Worm (Caenorhabditis elegans) whole organism, L1 larva: ENCODE data around the gene M110.8.

ENCODE experiments used
- Y116A8C.19 ChIP-seq: sonication (generic microtip); optimal IDR thresholded peaks from 2 replicates; lab custom pipeline; 2016; ENCODE audit warnings: missing compliant biosample characterization, missing genetic modification characterization, borderline replicate concordance
- aha-1 ChIP-seq: fragments of 150-350 bp; optimal IDR thresholded peaks from 2 replicates; lab custom pipeline; 2014; ENCODE audit warnings: missing biosample characterization, missing genetic modification characterization
- alr-1 ChIP-seq: fragments of 200-800 bp; sonication (Bioruptor generic); optimal IDR thresholded peaks from 2 replicates; lab custom pipeline; 2018; ENCODE audit warnings: borderline replicate concordance, mild to moderate bottlenecking, missing genetic modification characterization, missing compliant biosample characterization
- aly-2 ChIP-seq: fragments of 150-350 bp; optimal IDR thresholded peaks from 2 replicates; lab custom pipeline; 2014; ENCODE audit warnings: missing biosample characterization, missing genetic modification characterization
- ama-1 ChIP-seq: fragments of 150-350 bp; optimal IDR thresholded peaks from 2 replicates; lab custom pipeline; 2014
- blmp-1 ChIP-seq: fragments of 150-350 bp; optimal IDR thresholded peaks from 2 replicates; lab custom pipeline; 2014; ENCODE audit warnings: missing biosample characterization, missing genetic modification characterization
- ceh-82 ChIP-seq, 3 experiments: fragments of 150-350 bp in 1 of 3; sonication (generic microtip) in 2 of 3; optimal IDR thresholded peaks; 2 replicates each; lab custom pipeline; 2014 to 2017; ENCODE audit warnings: missing biosample characterization in 3 of 3, missing genetic modification characterization in 3 of 3
- ces-1 ChIP-seq: fragments of 150-350 bp; optimal IDR thresholded peaks from 2 replicates; lab custom pipeline; 2014; ENCODE audit warnings: missing biosample characterization, missing genetic modification reagents, missing genetic modification characterization
- dpl-1 ChIP-seq, 3 experiments: fragments of 150-350 bp in 2 of 3; sonication (generic microtip) in 1 of 3; optimal IDR thresholded peaks; 2 replicates each; lab custom pipeline; 2014 to 2017; ENCODE audit warnings: missing biosample characterization in 3 of 3, missing genetic modification characterization in 3 of 3, missing genetic modification reagents in 3 of 3
- efl-1 ChIP-seq, 4 experiments: fragments of 150-350 bp; optimal IDR thresholded peaks in 3 of 4; peaks in 1 of 4; 1 replicate in 1 of 4; 2 replicates in 3 of 4; lab custom pipeline; 2014; ENCODE audit warnings: missing biosample characterization in 2 of 4, missing genetic modification characterization in 2 of 4, missing genetic modification reagents in 2 of 4
- efl-3 ChIP-seq: fragments of 200-800 bp; sonication (Bioruptor generic); optimal IDR thresholded peaks from 2 replicates; lab custom pipeline; 2018; ENCODE audit warnings: mild to moderate bottlenecking, missing genetic modification characterization, missing compliant biosample characterization
- elt-2 ChIP-seq: sonication (generic microtip); optimal IDR thresholded peaks from 2 replicates; lab custom pipeline; 2016; ENCODE audit warnings: missing genetic modification characterization, mild to moderate bottlenecking, inconsistent platforms, missing compliant biosample characterization, missing genetic modification reagents
- grh-1 ChIP-seq: fragments of 200-800 bp; sonication (Bioruptor generic); IDR thresholded peaks from 2 replicates; pipeline ENCODE4 v1.3.6; 2022; ENCODE audit warnings: missing genetic modification reagents, missing genetic modification characterization, missing compliant biosample characterization
- isw-1 ChIP-seq: fragments of 200-800 bp; sonication (Bioruptor generic); IDR thresholded peaks from 2 replicates; pipeline ENCODE4 v1.3.6; 2022; ENCODE audit warnings: missing genetic modification characterization, missing compliant biosample characterization
- jun-1 ChIP-seq: fragments of 150-350 bp; optimal IDR thresholded peaks from 2 replicates; lab custom pipeline; 2014; ENCODE audit warnings: missing biosample characterization, missing genetic modification reagents, missing genetic modification characterization
- lin-14 ChIP-seq: fragments of 200-800 bp; sonication (Bioruptor generic); optimal IDR thresholded peaks from 2 replicates; lab custom pipeline; 2018; ENCODE audit warnings: mild to moderate bottlenecking, missing genetic modification characterization, moderate library complexity, missing compliant biosample characterization
- lin-15B ChIP-seq: fragments of 150-350 bp; sonication (generic microtip); optimal IDR thresholded peaks from 3 replicates; lab custom pipeline; 2014; ENCODE audit warnings: missing biosample characterization, missing genetic modification characterization
- lin-35 ChIP-seq, 2 experiments: fragments of 150-350 bp; optimal IDR thresholded peaks; 2 replicates each; lab custom pipeline; 2014; ENCODE audit warnings: missing biosample characterization in 2 of 2, missing genetic modification characterization in 2 of 2, missing genetic modification reagents in 2 of 2
- lsy-2 ChIP-seq, 2 experiments: fragments of 150-350 bp; optimal IDR thresholded peaks; 2 replicates each; lab custom pipeline; 2014; ENCODE audit warnings: missing biosample characterization in 2 of 2, missing genetic modification characterization in 2 of 2
- mab-9 ChIP-seq: fragments of 200-800 bp; sonication (Bioruptor generic); IDR thresholded peaks from 2 replicates; pipeline ENCODE4 v1.3.6; 2022; ENCODE audit warnings: missing genetic modification reagents, missing genetic modification characterization, missing compliant biosample characterization
- mdl-1 ChIP-seq, 2 experiments: fragments of 150-350 bp; optimal IDR thresholded peaks; 2 replicates each; lab custom pipeline; 2014 to 2017; ENCODE audit warnings: missing biosample characterization in 2 of 2, missing genetic modification characterization in 2 of 2, inconsistent platforms in 1 of 2
- mef-2 ChIP-seq: fragments of 150-350 bp; optimal IDR thresholded peaks from 2 replicates; lab custom pipeline; 2014; ENCODE audit warnings: missing biosample characterization, missing genetic modification characterization
- nhr-19 ChIP-seq: fragments of 200-800 bp; sonication (Bioruptor generic); conservative IDR thresholded peaks from 2 replicates; pipeline ENCODE4 v1.3.6; 2022; ENCODE audit warnings: missing genetic modification characterization, missing compliant biosample characterization
- nhr-20 ChIP-seq: sonication (generic microtip); optimal IDR thresholded peaks from 2 replicates; lab custom pipeline; 2016; ENCODE audit warnings: mild to moderate bottlenecking, missing genetic modification characterization, missing compliant biosample characterization
- nhr-237 ChIP-seq: fragments of 150-350 bp; optimal IDR thresholded peaks from 2 replicates; lab custom pipeline; 2014; ENCODE audit warnings: missing biosample characterization, missing genetic modification characterization
- nhr-28 ChIP-seq: fragments of 150-350 bp; optimal IDR thresholded peaks from 2 replicates; lab custom pipeline; 2014; ENCODE audit warnings: missing biosample characterization, missing genetic modification characterization
- nhr-71 ChIP-seq: sonication (generic microtip); optimal IDR thresholded peaks from 2 replicates; lab custom pipeline; 2016; ENCODE audit warnings: mild to moderate bottlenecking, missing genetic modification characterization, moderate library complexity, missing compliant biosample characterization
- nhr-76 ChIP-seq: sonication (generic microtip); optimal IDR thresholded peaks from 2 replicates; lab custom pipeline; 2017; ENCODE audit warnings: missing biosample characterization, missing genetic modification characterization
- nhr-84 ChIP-seq: sonication (generic microtip); optimal IDR thresholded peaks from 2 replicates; lab custom pipeline; 2017; ENCODE audit warnings: missing biosample characterization, missing genetic modification characterization
- pag-3 ChIP-seq: sonication (generic microtip); optimal IDR thresholded peaks from 2 replicates; lab custom pipeline; 2017; ENCODE audit warnings: missing genetic modification characterization, mild to moderate bottlenecking, missing compliant biosample characterization, antibody characterized with exemption, borderline replicate concordance; ENCODE audit not compliant: insufficient read depth
- pqm-1 ChIP-seq: sonication (generic microtip); optimal IDR thresholded peaks from 3 replicates; lab custom pipeline; 2017; ENCODE audit warnings: missing biosample characterization, missing genetic modification characterization
- rnt-1 ChIP-seq: sonication (generic microtip); optimal IDR thresholded peaks from 2 replicates; lab custom pipeline; 2016; ENCODE audit warnings: mild to moderate bottlenecking, missing genetic modification characterization, moderate library complexity, missing compliant biosample characterization
- skn-1 ChIP-seq: fragments of 150-350 bp; optimal IDR thresholded peaks from 2 replicates; lab custom pipeline; 2014; ENCODE audit warnings: missing biosample characterization, missing genetic modification characterization
- snu-23 ChIP-seq: sonication (generic microtip); optimal IDR thresholded peaks from 2 replicates; lab custom pipeline; 2016; ENCODE audit warnings: missing genetic modification characterization, missing compliant biosample characterization
- sox-4 ChIP-seq: sonication (generic microtip); optimal IDR thresholded peaks from 2 replicates; lab custom pipeline; 2016; ENCODE audit warnings: missing genetic modification characterization, missing compliant biosample characterization
- sptf-1 ChIP-seq: fragments of 150-350 bp; optimal IDR thresholded peaks from 2 replicates; lab custom pipeline; 2014; ENCODE audit warnings: missing biosample characterization, missing genetic modification characterization
- unc-130 ChIP-seq: fragments of 150-350 bp; optimal IDR thresholded peaks from 2 replicates; lab custom pipeline; 2017; ENCODE audit warnings: missing biosample characterization, missing genetic modification characterization, inconsistent platforms
- unc-30 ChIP-seq: sonication (generic microtip); optimal IDR thresholded peaks from 2 replicates; lab custom pipeline; 2017; ENCODE audit warnings: missing biosample characterization, missing genetic modification characterization
- unc-62 ChIP-seq: fragments of 150-350 bp; optimal IDR thresholded peaks from 2 replicates; lab custom pipeline; 2014; ENCODE audit warnings: missing biosample characterization, missing genetic modification reagents, missing genetic modification characterization
- xbp-1 ChIP-seq: sonication (generic microtip); optimal IDR thresholded peaks from 2 replicates; lab custom pipeline; 2016; ENCODE audit warnings: missing genetic modification characterization, missing compliant biosample characterization
- ztf-4 ChIP-seq: fragments of 150-350 bp; optimal IDR thresholded peaks from 2 replicates; lab custom pipeline; 2014; ENCODE audit warnings: missing biosample characterization, missing genetic modification characterization

M110.8 gene

ce11 chrII:8248745-8249144, 39.4 kb upstream of the M110.8 start, which contains the start of the genes F35C11.2 and F35C11.4:
TSS of gene F35C11.2 (minus strand) at chrII:8248834.
TSS of gene F35C11.4 (plus strand) at chrII:8249004.
- TF ChIP-seq lin-14 (peak; percentile 1), efl-1 (optimal IDR thresholded peaks at IDR 0.05; lab: Kevin White, UChicago) (no peak), efl-1 (GFP tag; optimal IDR thresholded peaks at IDR 0.05 in 1 of 2; lab: Kevin White, UChicago) (peak in 1 of 2 experiments; percentile 85), nhr-19 (GFP tag; lab: Robert Waterston, UW) (no peak), elt-2 (tag; lab: Kevin White, UChicago) (peak; percentile 60), lin-35 (GFP tag; optimal IDR thresholded peaks at IDR 0.05; lab: Kevin White, UChicago) (peak in 1 of 2 experiments; percentile 17)

DNA sequence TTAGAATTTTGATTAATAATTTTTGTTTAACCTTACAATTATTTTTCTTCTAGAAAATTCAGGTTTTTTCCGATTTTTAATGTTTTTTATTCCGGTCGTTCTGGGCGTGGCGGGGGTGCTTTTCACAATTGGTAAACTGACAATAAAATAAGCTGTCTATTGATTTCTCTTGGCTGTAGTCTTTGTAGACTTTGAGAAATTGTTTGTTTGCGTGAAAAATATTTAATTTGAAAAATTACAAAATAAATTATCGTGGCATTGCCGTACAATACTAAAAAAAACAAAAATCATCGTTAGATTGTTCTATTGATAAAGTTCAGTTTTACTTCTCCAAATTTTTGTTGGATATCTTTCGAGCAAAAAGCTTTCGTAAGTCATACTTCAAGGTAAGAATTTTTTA, 37.1 kb upstream of the M110.8 start, which contains the start of gene F35C11.3:
TSS of gene F35C11.3 (plus strand) at position 301 of the 400 bp plus-strand sequence.
- no peak for TF ChIP-seq rnt-1 (tag; lab: Kevin White, UChicago)
- no peak for TF ChIP-seq unc-130 (tag; lab: Kevin White, UChicago)
- no peak for TF ChIP-seq isw-1 (GFP tag; lab: Robert Waterston, UW)
- TF ChIP-seq pqm-1: no peak
- no peak for TF ChIP-seq jun-1 (tag; lab: Kevin White, UChicago)

ce11 chrII:8238155-8238554, 28.8 kb upstream of the M110.8 start, which contains the start of gene nlp-5:
TSS of gene nlp-5 (plus strand) at chrII:8238455.
- TF ChIP-seq unc-30 (tag; lab: Kevin White, UChicago): no peak
- TF ChIP-seq Y116A8C.19 (tag; lab: Kevin White, UChicago): no peak
- TF ChIP-seq sox-4 (tag; lab: Kevin White, UChicago): no peak
- no peak for TF ChIP-seq aly-2 (tag; lab: Kevin White, UChicago)
- no peak for TF ChIP-seq dpl-1 (GFP tag; optimal IDR thresholded peaks at IDR 0.05; lab: Kevin White, UChicago)
- TF ChIP-seq ces-1 (GFP tag; lab: Kevin White, UChicago): no peak
- TF ChIP-seq nhr-28 (tag; lab: Kevin White, UChicago): no peak
- TF ChIP-seq mab-9 (GFP tag; lab: Robert Waterston, UW): no peak
- no peak for TF ChIP-seq ama-1 (lab: Kevin White, UChicago)
- TF ChIP-seq, all 84 proteins: peak for 0

DNA sequence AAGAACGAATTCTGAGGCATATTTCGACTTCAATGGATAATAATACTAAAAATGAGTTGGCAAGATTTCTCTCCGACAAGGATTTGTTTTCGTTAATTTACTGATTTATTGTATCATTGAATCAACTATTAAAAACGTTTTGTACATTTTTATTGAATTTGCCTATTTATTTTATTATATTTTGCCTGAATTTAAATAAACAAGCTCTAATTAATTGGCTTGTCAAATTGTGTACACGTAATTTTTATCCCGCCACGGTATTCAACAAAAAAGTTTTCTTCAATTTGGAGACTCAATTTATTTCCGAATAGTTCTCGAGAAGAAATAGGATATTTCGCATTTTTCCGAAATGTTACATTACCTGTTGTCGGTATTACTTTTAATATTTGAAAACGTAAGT, 23.1 kb upstream of the M110.8 start, which contains the start of gene M110.7:
TSS of gene M110.7 (plus strand) at position 301 of the 400 bp plus-strand sequence.
- TF ChIP-seq pag-3 (tag; lab: Kevin White, UChicago) (no peak), alr-1 (no peak), efl-3 (GFP tag; lab: Kevin White, UChicago) (no peak), nhr-237 (no peak), unc-62 (GFP tag; lab: Kevin White, UChicago) (no peak), xbp-1 (tag; lab: Kevin White, UChicago) (no peak), elt-2 (tag; lab: Kevin White, UChicago) (no peak), mef-2 (tag; lab: Kevin White, UChicago) (no peak)

DNA sequence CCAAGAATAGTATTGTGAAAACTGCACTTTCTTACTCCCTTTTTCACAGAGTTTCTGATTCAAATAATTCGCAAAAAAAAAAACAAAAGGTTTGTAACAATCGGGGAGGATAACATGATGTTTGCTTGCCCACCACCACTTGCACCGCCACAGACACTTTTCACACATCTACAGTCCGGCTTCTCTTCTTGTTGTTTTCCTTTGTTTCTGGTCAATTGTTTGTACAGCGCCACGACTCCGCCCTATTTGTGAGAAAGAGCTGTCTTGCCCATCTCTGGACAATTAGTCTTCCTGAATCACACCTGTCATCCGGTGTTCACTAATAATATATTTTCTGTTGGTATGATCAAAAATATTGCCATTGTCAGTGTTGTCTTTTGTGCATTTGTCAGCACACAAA, 21.6 kb upstream of the M110.8 start, which contains the start of gene M110.9:
TSS of gene M110.9 (plus strand) at position 301 of the 400 bp plus-strand sequence.
- no peak for TF ChIP-seq nhr-19 (GFP tag; lab: Robert Waterston, UW)
- no peak for TF ChIP-seq sptf-1
- no peak for TF ChIP-seq skn-1
- no peak for TF ChIP-seq ztf-4 (tag; lab: Kevin White, UChicago)
- TF ChIP-seq nhr-76 (tag; lab: Kevin White, UChicago): no peak
- TF ChIP-seq nhr-84 (tag; lab: Kevin White, UChicago): no peak
- TF ChIP-seq, all 84 proteins: peak for 0

DNA sequence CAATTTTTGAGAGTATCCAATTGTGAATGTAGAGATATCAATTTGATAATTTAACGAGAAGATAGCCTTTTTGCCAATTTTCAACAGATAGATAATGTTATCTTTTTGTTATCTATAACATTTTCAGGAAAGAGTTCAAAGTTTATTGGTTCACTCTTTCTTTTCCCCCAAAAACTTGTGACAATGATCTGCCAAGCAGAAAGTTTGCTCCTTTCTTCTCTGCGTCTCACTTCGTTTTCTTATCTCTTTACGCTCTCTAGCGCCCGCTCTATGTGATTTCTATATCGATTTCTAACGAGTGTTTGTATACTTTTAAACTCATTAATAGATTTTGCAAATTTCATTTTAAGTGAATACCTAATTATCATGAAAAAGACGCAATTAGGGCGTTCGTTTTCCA, 17.1 kb upstream of the M110.8 start:
- no peak for TF ChIP-seq aha-1
- TF ChIP-seq lin-15B (tag; lab: Kevin White, UChicago): no peak
- peak; percentile 47 for TF ChIP-seq nhr-20
- TF ChIP-seq nhr-76 (tag; lab: Kevin White, UChicago): no peak
- peak; percentile 23 for TF ChIP-seq blmp-1 (tag; lab: Kevin White, UChicago)
- no peak for TF ChIP-seq sptf-1
- TF ChIP-seq unc-30 (tag; lab: Kevin White, UChicago): no peak
- no peak for TF ChIP-seq ama-1 (lab: Kevin White, UChicago)
- no peak for TF ChIP-seq dpl-1 (GFP tag; optimal IDR thresholded peaks at IDR 0.05; lab: Kevin White, UChicago)
- peak in 1 of 2 experiments; percentile 29 for TF ChIP-seq mdl-1 (tag; optimal IDR thresholded peaks at IDR 0.05; lab: Kevin White, UChicago)
- TF ChIP-seq snu-23 (GFP tag; lab: Kevin White, UChicago): peak; percentile 9
- TF ChIP-seq lin-35 (GFP tag; optimal IDR thresholded peaks at IDR 0.05; lab: Kevin White, UChicago): peak in 1 of 2 experiments; percentile 16
- TF ChIP-seq ceh-82 (tag; optimal IDR thresholded peaks at IDR 0.05; lab: Kevin White, UChicago): no peak
- no peak for TF ChIP-seq grh-1 (GFP tag; lab: Robert Waterston, UW)
- TF ChIP-seq aly-2 (tag; lab: Kevin White, UChicago): no peak
- TF ChIP-seq nhr-237: no peak
- peak in 1 of 2 experiments; percentile 41 for TF ChIP-seq lsy-2 (tag; optimal IDR thresholded peaks at IDR 0.05; lab: Kevin White, UChicago)
- TF ChIP-seq mab-9 (GFP tag; lab: Robert Waterston, UW): no peak
- peak; percentile 42 for TF ChIP-seq nhr-71 (tag; lab: Kevin White, UChicago)
